Fruit fly (Drosophila melanogaster) whole organism, prepupa: ENCODE data around the gene shakB.

Source experiments
- CG10631 ChIP-seq: fragments of 200-800 bp; sonication (Bioruptor generic); optimal IDR thresholded peaks from 2 replicates; lab custom pipeline; 2016; ENCODE audit warnings: missing biosample characterization, missing genetic modification characterization
- CG10669 ChIP-seq: fragments of 200-800 bp; sonication (Bioruptor generic); optimal IDR thresholded peaks from 3 replicates; lab custom pipeline; 2018; ENCODE audit warnings: missing biosample characterization, mild to moderate bottlenecking, missing genetic modification characterization, moderate library complexity
- CG11902 ChIP-seq: fragments of 200-800 bp; sonication (Bioruptor generic); optimal IDR thresholded peaks from 3 replicates; lab custom pipeline; 2016; ENCODE audit warnings: missing biosample characterization, missing genetic modification characterization
- CG16779 ChIP-seq: fragments of 200-800 bp; sonication (Bioruptor generic); optimal IDR thresholded peaks from 3 replicates; lab custom pipeline; 2017; ENCODE audit warnings: missing biosample characterization, mild to moderate bottlenecking, missing genetic modification characterization
- CG3032 ChIP-seq: fragments of 200-800 bp; optimal IDR thresholded peaks from 2 replicates; lab custom pipeline; 2019; ENCODE audit warnings: missing biosample characterization, mild to moderate bottlenecking, missing genetic modification characterization, moderate library complexity
- CG31627 ChIP-seq: fragments of 200-800 bp; sonication (Bioruptor generic); optimal IDR thresholded peaks from 3 replicates; lab custom pipeline; 2016; ENCODE audit warnings: missing biosample characterization, missing genetic modification characterization
- CG32006 ChIP-seq: fragments of 200-800 bp; sonication (Bioruptor generic); optimal IDR thresholded peaks from 3 replicates; lab custom pipeline; 2017; ENCODE audit warnings: missing biosample characterization, mild to moderate bottlenecking, missing genetic modification characterization
- CG34406 ChIP-seq: fragments of 200-800 bp; sonication (Bioruptor generic); optimal IDR thresholded peaks from 3 replicates; lab custom pipeline; 2016; ENCODE audit warnings: missing biosample characterization, missing genetic modification characterization
- CG3919 ChIP-seq: fragments of 200-800 bp; sonication (Bioruptor generic); optimal IDR thresholded peaks from 3 replicates; lab custom pipeline; 2016; ENCODE audit warnings: missing biosample characterization, missing genetic modification characterization
- CG6163 ChIP-seq: fragments of 200-800 bp; sonication (Bioruptor generic); IDR thresholded peaks from 3 replicates; pipeline ENCODE4 v1.3.6; 2022; ENCODE audit warnings: missing biosample characterization, missing genetic modification characterization
- CG6792 ChIP-seq: fragments of 200-800 bp; sonication (Bioruptor generic); optimal IDR thresholded peaks from 3 replicates; lab custom pipeline; 2016; ENCODE audit warnings: missing biosample characterization, missing genetic modification characterization
- CG7368 ChIP-seq: fragments of 200-800 bp; sonication (Bioruptor generic); optimal IDR thresholded peaks from 3 replicates; lab custom pipeline; 2016; ENCODE audit warnings: missing biosample characterization, missing genetic modification characterization
- CG8119 ChIP-seq: fragments of 200-800 bp; sonication (Bioruptor generic); IDR thresholded peaks from 3 replicates; pipeline ENCODE4 v1.3.6; 2022; ENCODE audit warnings: missing biosample characterization, missing genetic modification characterization
- Eip75B ChIP-seq: fragments of 200-800 bp; sonication (Bioruptor generic); optimal IDR thresholded peaks from 3 replicates; lab custom pipeline; 2016; ENCODE audit warnings: missing biosample characterization, missing genetic modification characterization
- Eip78C ChIP-seq: fragments of 200-800 bp; sonication (Bioruptor generic); peaks from one replicate; lab custom pipeline; 2016; ENCODE audit warnings: missing biosample characterization, missing genetic modification characterization
- Ets21C ChIP-seq: fragments of 200-800 bp; sonication (Bioruptor generic); optimal IDR thresholded peaks from 3 replicates; lab custom pipeline; 2016; ENCODE audit warnings: missing biosample characterization, missing genetic modification characterization
- Ets96B ChIP-seq: fragments of 200-800 bp; optimal IDR thresholded peaks from 2 replicates; lab custom pipeline; 2019; ENCODE audit warnings: missing biosample characterization, mild to moderate bottlenecking, missing genetic modification characterization, moderate library complexity
- Gug ChIP-seq: fragments of 200-800 bp; sonication (Bioruptor generic); IDR thresholded peaks from 2 replicates; pipeline ENCODE4 v1.3.6; 2022; ENCODE audit warnings: missing biosample characterization, missing genetic modification characterization
- Hr39 ChIP-seq: fragments of 200-800 bp; sonication (Bioruptor generic); optimal IDR thresholded peaks from 2 replicates; lab custom pipeline; 2016; ENCODE audit warnings: missing biosample characterization, missing genetic modification characterization
- Hr4 ChIP-seq: fragments of 200-800 bp; sonication (Bioruptor generic); optimal IDR thresholded peaks from 3 replicates; lab custom pipeline; 2016; ENCODE audit warnings: missing biosample characterization, missing genetic modification characterization
- Lpt ChIP-seq: fragments of 200-800 bp; sonication (Bioruptor generic); optimal IDR thresholded peaks from 3 replicates; lab custom pipeline; 2016; ENCODE audit warnings: missing biosample characterization, missing genetic modification characterization
- Met ChIP-seq: fragments of 200-800 bp; sonication (Bioruptor generic); optimal IDR thresholded peaks from 3 replicates; lab custom pipeline; 2016; ENCODE audit warnings: missing biosample characterization, missing genetic modification characterization
- OdsH ChIP-seq: fragments of 200-800 bp; sonication (Bioruptor generic); optimal IDR thresholded peaks from 3 replicates; lab custom pipeline; 2016; ENCODE audit warnings: missing biosample characterization, missing genetic modification characterization
- Sox102F ChIP-seq: fragments of 200-800 bp; sonication (Bioruptor generic); optimal IDR thresholded peaks from 2 replicates; lab custom pipeline; 2016; ENCODE audit warnings: missing biosample characterization, mild to moderate bottlenecking, missing genetic modification characterization
- Sox14 ChIP-seq: fragments of 200-800 bp; sonication (Bioruptor generic); optimal IDR thresholded peaks from 3 replicates; lab custom pipeline; 2016; ENCODE audit warnings: missing biosample characterization, missing genetic modification characterization
- achi ChIP-seq: fragments of 200-800 bp; sonication (Bioruptor generic); optimal IDR thresholded peaks from 3 replicates; lab custom pipeline; 2016; ENCODE audit warnings: missing biosample characterization, missing genetic modification characterization
- cyc ChIP-seq: fragments of 200-800 bp; sonication (Bioruptor generic); optimal IDR thresholded peaks from 3 replicates; lab custom pipeline; 2016; ENCODE audit warnings: missing biosample characterization, missing genetic modification characterization
- dac ChIP-seq: fragments of 200-800 bp; sonication (Bioruptor generic); optimal IDR thresholded peaks from 2 replicates; lab custom pipeline; 2017; ENCODE audit warnings: missing biosample characterization, mild to moderate bottlenecking, missing genetic modification characterization
- dsx ChIP-seq: fragments of 200-800 bp; optimal IDR thresholded peaks from 3 replicates; lab custom pipeline; 2019; ENCODE audit warnings: missing biosample characterization, mild to moderate bottlenecking, missing genetic modification characterization, moderate library complexity; ENCODE audit not compliant: poor library complexity, severe bottlenecking
- fd59A ChIP-seq: fragments of 200-800 bp; sonication (Bioruptor generic); optimal IDR thresholded peaks from 2 replicates; lab custom pipeline; 2017; ENCODE audit warnings: missing biosample characterization, mild to moderate bottlenecking, missing genetic modification characterization, missing genetic modification reagents
- fd85E ChIP-seq: fragments of 200-800 bp; sonication (Bioruptor generic); optimal IDR thresholded peaks from 3 replicates; lab custom pipeline; 2016; ENCODE audit warnings: missing biosample characterization, missing genetic modification characterization
- fkh ChIP-seq: fragments of 200-800 bp; sonication (Bioruptor generic); optimal IDR thresholded peaks from 3 replicates; lab custom pipeline; 2017; ENCODE audit warnings: missing biosample characterization, mild to moderate bottlenecking, missing genetic modification characterization, moderate library complexity
- lz ChIP-seq: fragments of 200-800 bp; sonication (Bioruptor generic); optimal IDR thresholded peaks from 3 replicates; lab custom pipeline; 2016; ENCODE audit warnings: missing biosample characterization, missing genetic modification characterization
- pdm3 ChIP-seq: fragments of 200-800 bp; sonication (Bioruptor generic); optimal IDR thresholded peaks from 3 replicates; lab custom pipeline; 2016; ENCODE audit warnings: missing biosample characterization, missing genetic modification characterization
- salr ChIP-seq, 2 experiments: fragments of 200-800 bp; sonication (Bioruptor generic); optimal IDR thresholded peaks; 3 replicates each; lab custom pipeline; 2016 to 2018; ENCODE audit warnings: missing biosample characterization in 2 of 2, missing genetic modification characterization in 2 of 2, mild to moderate bottlenecking in 1 of 2
- spab ChIP-seq: fragments of 200-800 bp; sonication (Bioruptor generic); optimal IDR thresholded peaks from 2 replicates; lab custom pipeline; 2017; ENCODE audit warnings: missing biosample characterization, mild to moderate bottlenecking, missing genetic modification characterization, missing genetic modification reagents
- ss ChIP-seq, 2 experiments: fragments of 200-800 bp; sonication (Bioruptor generic); optimal IDR thresholded peaks; 2 replicates in 1 of 2; 3 replicates in 1 of 2; lab custom pipeline; 2017 to 2018; ENCODE audit warnings: mild to moderate bottlenecking in 2 of 2, missing biosample characterization in 2 of 2, missing genetic modification characterization in 2 of 2, moderate library complexity in 1 of 2
- svp ChIP-seq: fragments of 200-800 bp; sonication (Bioruptor generic); peaks from one replicate; lab custom pipeline; 2016; ENCODE audit warnings: missing biosample characterization, missing genetic modification characterization

Gene shakB

dm6 chrX:20882526-20882925, 44.3 kb downstream of the shakB start, which contains the start of gene I-3:
I-3 (minus strand) TSS chrX:20882626.
- no peak for TF ChIP-seq Ets96B (tag; lab: Kevin White, UChicago)
- TF ChIP-seq Hr4 (GFP tag; lab: Kevin White, UChicago): no peak

- TF ChIP-seq CG6163 (GFP tag; lab: Robert Waterston, UW) (no peak), ss (GFP tag; optimal IDR thresholded peaks at IDR 0.05; lab: Kevin White, UChicago) (no peak), fd85E (no peak)
These were observed 57.6 kb downstream of the shakB start, which contains the start of gene CG1314 for dm6 chrX:20869297-20869696. CG1314 (minus strand) TSS chrX:20869397.

- TF ChIP-seq dsx (GFP tag; lab: Kevin White, UChicago) (no peak), Ets21C (GFP tag; lab: Kevin White, UChicago) (no peak), Hr39 (GFP tag; lab: Kevin White, UChicago) (peak; percentile 18), lz (no peak), CG3032 (tag; lab: Kevin White, UChicago) (peak; percentile 18), CG32006 (GFP tag; lab: Kevin White, UChicago) (peak; percentile 52), salr (GFP tag; optimal IDR thresholded peaks at IDR 0.05; lab: Kevin White, UChicago) (no peak), cyc (GFP tag; lab: Kevin White, UChicago) (no peak), CG8119 (GFP tag; lab: Robert Waterston, UW) (peak; percentile 44; the same call in 2 of the 3 replicates), fkh (GFP tag; lab: Kevin White, UChicago) (no peak), Hr4 (GFP tag; lab: Kevin White, UChicago) (peak; percentile 30), fd59A (GFP tag; lab: Kevin White, UChicago) (peak; percentile 22), Met (GFP tag; lab: Kevin White, UChicago) (peak; percentile 14), CG10669 (GFP tag; lab: Kevin White, UChicago) (peak; percentile 32), CG6792 (no peak), CG11902 (GFP tag; lab: Kevin White, UChicago) (no peak), svp (GFP tag; lab: Kevin White, UChicago) (peak; percentile 57), Eip78C (GFP tag; lab: Kevin White, UChicago) (peak; percentile 72), Lpt (GFP tag; lab: Kevin White, UChicago) (no peak), CG16779 (tag; lab: Kevin White, UChicago) (no peak), CG10631 (GFP tag; lab: Kevin White, UChicago) (peak; percentile 37), Eip75B (GFP tag; lab: Kevin White, UChicago) (peak; percentile 28), achi (peak; percentile 19), Sox14 (peak; percentile 13), dac (GFP tag; lab: Kevin White, UChicago) (no peak), CG7368 (no peak), spab (no peak), CG31627 (GFP tag; lab: Kevin White, UChicago) (no peak), Ets96B (tag; lab: Kevin White, UChicago) (peak; percentile 33), CG3919 (peak; percentile 11), CG34406 (GFP tag; lab: Kevin White, UChicago) (no peak), OdsH (GFP tag; lab: Kevin White, UChicago) (peak; percentile 25), pdm3 (peak; percentile 27), Sox102F (GFP tag; lab: Kevin White, UChicago) (no peak), Gug (GFP tag; lab: Robert Waterston, UW) (no peak)
- TF ChIP-seq, all 60 proteins: peak for 18
These were observed 63.1 kb downstream of the shakB start for dm6 chrX:20863704-20864103.
